Fruit fly (Drosophila melanogaster) whole organism, embryonic: ENCODE data around the gene RabX6.

ENCODE experiments used
- ATbp ChIP-seq: fragments of 200-800 bp; sonication (Bioruptor generic); optimal IDR thresholded peaks from 2 replicates; lab custom pipeline; 2017; ENCODE audit warnings: missing biosample characterization, mild to moderate bottlenecking, missing genetic modification characterization, missing genetic modification reagents
- Abd-B ChIP-seq: fragments of 200-800 bp; sonication (Bioruptor generic); optimal IDR thresholded peaks from 2 replicates; lab custom pipeline; 2018; ENCODE audit warnings: missing biosample characterization, mild to moderate bottlenecking, missing genetic modification characterization, moderate library complexity
- Bteb2 ChIP-seq: fragments of 200-800 bp; sonication (Bioruptor generic); optimal IDR thresholded peaks from 2 replicates; lab custom pipeline; 2016; ENCODE audit warnings: missing biosample characterization, missing genetic modification characterization
- CG10321 ChIP-seq: fragments of 200-800 bp; sonication (Bioruptor generic); IDR thresholded peaks from 2 replicates; pipeline ENCODE4 v1.3.6; 2022; ENCODE audit warnings: missing biosample characterization, missing genetic modification characterization
- CG10431 ChIP-seq: fragments of 200-800 bp; sonication (Bioruptor generic); optimal IDR thresholded peaks from 3 replicates; lab custom pipeline; 2018; ENCODE audit warnings: missing biosample characterization, mild to moderate bottlenecking, missing genetic modification characterization
- CG11085 ChIP-seq: fragments of 200-800 bp; sonication (Bioruptor generic); IDR thresholded peaks from 2 replicates; pipeline ENCODE4 v1.3.6; 2022; ENCODE audit warnings: missing biosample characterization, missing genetic modification characterization
- CG12219 ChIP-seq: fragments of 200-800 bp; sonication (Bioruptor generic); optimal IDR thresholded peaks from 3 replicates; lab custom pipeline; 2018; ENCODE audit warnings: missing biosample characterization, mild to moderate bottlenecking, missing genetic modification characterization
- CG13296 ChIP-seq: fragments of 200-800 bp; sonication (Bioruptor generic); optimal IDR thresholded peaks from 3 replicates; lab custom pipeline; 2018; ENCODE audit warnings: missing biosample characterization, mild to moderate bottlenecking, missing genetic modification characterization
- CG13775 ChIP-seq: fragments of 200-800 bp; sonication (Bioruptor generic); optimal IDR thresholded peaks from 3 replicates; lab custom pipeline; 2017; ENCODE audit warnings: missing biosample characterization, mild to moderate bottlenecking, missing genetic modification characterization
- CG14441 ChIP-seq: fragments of 200-800 bp; sonication (Bioruptor generic); IDR thresholded peaks from 2 replicates; pipeline ENCODE4 v1.3.6; 2022; ENCODE audit warnings: missing biosample characterization, missing genetic modification characterization
- CG15011 ChIP-seq: fragments of 200-800 bp; sonication (Bioruptor generic); optimal IDR thresholded peaks from 3 replicates; lab custom pipeline; 2018; ENCODE audit warnings: missing biosample characterization, mild to moderate bottlenecking, missing genetic modification characterization
- CG1603 ChIP-seq: fragments of 200-800 bp; sonication (Bioruptor generic); optimal IDR thresholded peaks from 2 replicates; lab custom pipeline; 2019; ENCODE audit warnings: missing biosample characterization, mild to moderate bottlenecking, missing genetic modification characterization, moderate library complexity
- CG18599 ChIP-seq: fragments of 200-800 bp; sonication (Bioruptor generic); optimal IDR thresholded peaks from 3 replicates; lab custom pipeline; 2017; ENCODE audit warnings: missing biosample characterization, missing genetic modification characterization, mild to moderate bottlenecking, moderate library complexity, missing genetic modification reagents
- CG31365 ChIP-seq: fragments of 200-800 bp; sonication (Bioruptor generic); optimal IDR thresholded peaks from 2 replicates; lab custom pipeline; 2018; ENCODE audit warnings: missing biosample characterization, mild to moderate bottlenecking, missing genetic modification characterization
- CG31388 ChIP-seq: fragments of 200-800 bp; sonication (Bioruptor generic); optimal IDR thresholded peaks from 2 replicates; lab custom pipeline; 2016; ENCODE audit warnings: missing biosample characterization, missing genetic modification characterization
- CG42726 ChIP-seq: fragments of 200-800 bp; sonication (Bioruptor generic); IDR thresholded peaks from 2 replicates; pipeline ENCODE4 v1.3.6; 2022; ENCODE audit warnings: missing biosample characterization, missing genetic modification characterization; ENCODE audit not compliant: partially characterized antibody
- CG4282 ChIP-seq: fragments of 200-800 bp; sonication (Bioruptor generic); optimal IDR thresholded peaks from 2 replicates; lab custom pipeline; 2016; ENCODE audit warnings: missing biosample characterization, missing genetic modification characterization
- CG4730 ChIP-seq: fragments of 200-800 bp; sonication (Bioruptor generic); IDR thresholded peaks from 2 replicates; pipeline ENCODE4 v1.3.6; 2022; ENCODE audit warnings: missing biosample characterization, missing genetic modification characterization
- CG5245 ChIP-seq: fragments of 200-800 bp; sonication (Bioruptor generic); optimal IDR thresholded peaks from 3 replicates; lab custom pipeline; 2016; ENCODE audit warnings: missing biosample characterization, missing genetic modification characterization
- CG7271 ChIP-seq: fragments of 200-800 bp; sonication (Bioruptor generic); optimal IDR thresholded peaks from 2 replicates; lab custom pipeline; 2018; ENCODE audit warnings: missing biosample characterization, mild to moderate bottlenecking, missing genetic modification characterization, moderate library complexity
- CG7987 ChIP-seq: fragments of 200-800 bp; sonication (Bioruptor generic); optimal IDR thresholded peaks from 2 replicates; lab custom pipeline; 2018; ENCODE audit warnings: missing biosample characterization, mild to moderate bottlenecking, missing genetic modification characterization, moderate library complexity
- Chrac-16 ChIP-seq: fragments of 200-800 bp; sonication (Bioruptor generic); optimal IDR thresholded peaks from 3 replicates; lab custom pipeline; 2016; ENCODE audit warnings: missing biosample characterization, missing genetic modification characterization
- E2f2 ChIP-seq: fragments of 200-800 bp; sonication (Bioruptor generic); IDR thresholded peaks from 2 replicates; pipeline ENCODE4 v1.3.6; 2022; ENCODE audit warnings: missing biosample characterization, missing genetic modification characterization
- H2.0 ChIP-seq: fragments of 200-800 bp; sonication (Bioruptor generic); IDR thresholded peaks from 2 replicates; pipeline ENCODE4 v1.3.6; 2022; ENCODE audit warnings: missing biosample characterization, missing genetic modification characterization
- HLHmδ ChIP-seq: fragments of 200-800 bp; sonication (Bioruptor generic); optimal IDR thresholded peaks from 2 replicates; lab custom pipeline; 2018; ENCODE audit warnings: missing biosample characterization, mild to moderate bottlenecking, missing genetic modification characterization, moderate library complexity
- Jarid2 ChIP-seq: fragments of 200-800 bp; sonication (Bioruptor generic); optimal IDR thresholded peaks from 3 replicates; lab custom pipeline; 2017; ENCODE audit warnings: mild to moderate bottlenecking, missing biosample characterization, missing genetic modification reagents, missing genetic modification characterization
- Lhr ChIP-seq: fragments of 200-800 bp; sonication (Bioruptor generic); optimal IDR thresholded peaks from 3 replicates; lab custom pipeline; 2017; ENCODE audit warnings: mild to moderate bottlenecking, missing biosample characterization, missing genetic modification reagents, missing genetic modification characterization
- Mes4 ChIP-seq: fragments of 200-800 bp; sonication (Bioruptor generic); optimal IDR thresholded peaks from 2 replicates; lab custom pipeline; 2016; ENCODE audit warnings: missing biosample characterization, missing genetic modification characterization
- NC2β ChIP-seq: fragments of 200-800 bp; sonication (Bioruptor generic); optimal IDR thresholded peaks from 2 replicates; lab custom pipeline; 2016; ENCODE audit warnings: missing biosample characterization, missing genetic modification characterization
- Vsx1 ChIP-seq: fragments of 200-800 bp; sonication (Bioruptor generic); optimal IDR thresholded peaks from 2 replicates; lab custom pipeline; 2017; ENCODE audit warnings: missing biosample characterization, mild to moderate bottlenecking, missing genetic modification characterization, missing genetic modification reagents
- amos ChIP-seq: fragments of 200-800 bp; sonication (Bioruptor generic); IDR thresholded peaks from 2 replicates; pipeline ENCODE4 v1.3.6; 2022; ENCODE audit warnings: missing biosample characterization, missing genetic modification characterization; ENCODE audit not compliant: partially characterized antibody
- az2 ChIP-seq: fragments of 200-800 bp; sonication (Bioruptor generic); optimal IDR thresholded peaks from 3 replicates; lab custom pipeline; 2016; ENCODE audit warnings: missing biosample characterization, missing genetic modification characterization
- caup ChIP-seq: fragments of 200-800 bp; sonication (Bioruptor generic); optimal IDR thresholded peaks from 3 replicates; lab custom pipeline; 2017; ENCODE audit warnings: missing biosample characterization, mild to moderate bottlenecking, missing genetic modification characterization, moderate library complexity; ENCODE audit not compliant: severe bottlenecking
- cg ChIP-seq: fragments of 200-800 bp; sonication (Bioruptor generic); optimal IDR thresholded peaks from 3 replicates; lab custom pipeline; 2019; ENCODE audit warnings: missing biosample characterization, mild to moderate bottlenecking, missing genetic modification characterization, moderate library complexity
- ci ChIP-seq: fragments of 200-800 bp; sonication (Bioruptor generic); IDR thresholded peaks from 3 replicates; pipeline ENCODE4 v1.3.6; 2022; ENCODE audit warnings: missing biosample characterization, missing genetic modification characterization
- dysf ChIP-seq: fragments of 200-800 bp; sonication (Bioruptor generic); IDR thresholded peaks from 3 replicates; pipeline ENCODE4 v1.3.6; 2022; ENCODE audit warnings: missing biosample characterization, missing genetic modification characterization
- fu2 ChIP-seq: fragments of 200-800 bp; sonication (Bioruptor generic); optimal IDR thresholded peaks from 2 replicates; lab custom pipeline; 2016; ENCODE audit warnings: missing biosample characterization, missing genetic modification characterization
- gsb ChIP-seq: fragments of 200-800 bp; sonication (Bioruptor generic); IDR thresholded peaks from 2 replicates; pipeline ENCODE4 v1.3.6; 2022; ENCODE audit warnings: missing biosample characterization, missing genetic modification characterization
- insv ChIP-seq, 2 experiments: fragments of 200-800 bp; sonication (Bioruptor generic); optimal IDR thresholded peaks; 3 replicates each; lab custom pipeline; 2016 to 2018; ENCODE audit warnings: missing biosample characterization in 2 of 2, missing genetic modification characterization in 2 of 2
- inv ChIP-seq: fragments of 200-800 bp; sonication (Bioruptor generic); IDR thresholded peaks from 2 replicates; pipeline ENCODE4 v1.3.6; 2022; ENCODE audit warnings: missing biosample characterization, missing genetic modification characterization; ENCODE audit not compliant: partially characterized antibody
- jigr1 ChIP-seq: fragments of 200-800 bp; sonication (Bioruptor generic); IDR thresholded peaks from 3 replicates; pipeline ENCODE4 v1.3.6; 2022; ENCODE audit warnings: missing biosample characterization, missing genetic modification characterization
- lilli ChIP-seq: fragments of 200-800 bp; sonication (Bioruptor generic); optimal IDR thresholded peaks from 3 replicates; lab custom pipeline; 2016; ENCODE audit warnings: missing biosample characterization, missing genetic modification characterization
- mld ChIP-seq: fragments of 200-800 bp; sonication (Bioruptor generic); IDR thresholded peaks from 3 replicates; pipeline ENCODE4 v1.3.6; 2022; ENCODE audit warnings: missing biosample characterization, missing genetic modification characterization; ENCODE audit not compliant: partially characterized antibody
- nmo ChIP-seq: fragments of 200-800 bp; sonication (Bioruptor generic); optimal IDR thresholded peaks from 2 replicates; lab custom pipeline; 2018; ENCODE audit warnings: missing biosample characterization, mild to moderate bottlenecking, missing genetic modification characterization, moderate library complexity
- sd ChIP-seq: fragments of 200-800 bp; sonication (Bioruptor generic); optimal IDR thresholded peaks from 3 replicates; lab custom pipeline; 2018; ENCODE audit warnings: missing biosample characterization, mild to moderate bottlenecking, missing genetic modification characterization, moderate library complexity
- slou ChIP-seq: fragments of 200-800 bp; sonication (Bioruptor generic); optimal IDR thresholded peaks from 3 replicates; lab custom pipeline; 2016; ENCODE audit warnings: missing biosample characterization, missing genetic modification characterization
- sna ChIP-seq: fragments of 200-800 bp; sonication (Bioruptor generic); IDR thresholded peaks from 2 replicates; pipeline ENCODE4 v1.3.6; 2022; ENCODE audit warnings: missing biosample characterization, missing genetic modification characterization; ENCODE audit not compliant: partially characterized antibody
- sqz ChIP-seq: fragments of 200-800 bp; sonication (Bioruptor generic); optimal IDR thresholded peaks from 3 replicates; lab custom pipeline; 2018; ENCODE audit warnings: missing biosample characterization, mild to moderate bottlenecking, missing genetic modification characterization
- unc-4 ChIP-seq: fragments of 200-800 bp; sonication (Bioruptor generic); IDR thresholded peaks from 2 replicates; pipeline ENCODE4 v1.3.6; 2022; ENCODE audit warnings: missing biosample characterization, missing genetic modification characterization; ENCODE audit not compliant: partially characterized antibody

RabX6 gene

DNA sequence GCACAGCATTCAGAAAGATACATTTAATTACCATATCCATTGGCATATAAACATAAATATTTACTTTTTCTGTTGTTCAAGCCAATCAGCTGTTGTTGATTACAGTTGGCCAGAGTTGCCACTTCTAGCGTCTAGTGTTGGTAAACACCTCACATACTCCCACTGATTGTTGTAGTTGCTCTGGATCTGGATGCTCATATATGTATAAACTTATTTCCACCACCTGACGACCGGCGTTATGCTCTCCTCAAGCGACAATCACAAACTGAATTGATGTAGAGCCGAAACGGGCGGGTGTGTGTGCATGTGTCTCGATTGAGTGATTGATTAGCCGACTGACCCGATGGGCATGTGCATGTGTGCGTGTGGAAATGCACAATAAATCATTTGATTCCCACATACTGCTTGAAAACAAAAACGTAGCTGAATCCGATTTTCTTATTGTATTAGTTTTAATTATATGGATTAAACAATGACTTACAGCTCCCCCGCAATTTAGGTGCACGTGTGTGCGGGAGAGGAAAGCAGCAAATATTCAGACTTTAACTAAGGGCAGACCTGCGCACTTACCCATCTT is 8.4 kb upstream of the RabX6 start (continued):
- TF ChIP-seq insv (GFP tag; optimal IDR thresholded peaks at IDR 0.05; lab: Kevin White, UChicago) (peak in 1 of 2 experiments; percentile 54), CG13296 (GFP tag; lab: Kevin White, UChicago) (peak; percentile 31), ci (GFP tag; lab: Robert Waterston, UW) (peak; percentile 72), Jarid2 (GFP tag; lab: Kevin White, UChicago) (peak; percentile 51), sd (peak; percentile 21), sna (GFP tag; lab: Robert Waterston, UW) (peak; percentile 17; the same call in 1 of the 2 replicates), CG11085 (GFP tag; lab: Robert Waterston, UW) (no peak), CG14441 (peak; percentile 23; the same call in 1 of the 2 replicates), az2 (GFP tag; lab: Kevin White, UChicago) (no peak), CG10431 (GFP tag; lab: Kevin White, UChicago) (peak; percentile 56), CG12219 (GFP tag; lab: Kevin White, UChicago) (no peak), CG5245 (GFP tag; lab: Kevin White, UChicago) (no peak), CG7271 (tag; lab: Kevin White, UChicago) (peak; percentile 19), fu2 (peak; percentile 37), cg (GFP tag; lab: Kevin White, UChicago) (peak; percentile 78), Chrac-16 (GFP tag; lab: Kevin White, UChicago) (peak; percentile 16), CG31365 (peak; percentile 59), amos (peak; percentile 16; the same call in 1 of the 2 replicates), Bteb2 (peak; percentile 43), Mes4 (GFP tag; lab: Kevin White, UChicago) (no peak), caup (peak; percentile 67), CG10321 (GFP tag; lab: Robert Waterston, UW) (no peak), Abd-B (GFP tag; lab: Kevin White, UChicago) (peak; percentile 26), NC2β (peak; percentile 53), CG15011 (GFP tag; lab: Kevin White, UChicago) (no peak), CG1603 (tag; lab: Kevin White, UChicago) (peak; percentile 76), CG13775 (GFP tag; lab: Kevin White, UChicago) (no peak), CG18599 (GFP tag; lab: Kevin White, UChicago) (peak; percentile 65), lilli (peak; percentile 46), gsb (GFP tag; lab: Robert Waterston, UW) (no peak), unc-4 (no peak; the same call in 1 of the 2 replicates), E2f2 (GFP tag; lab: Robert Waterston, UW) (peak; percentile 36; the same call in 1 of the 2 replicates), nmo (peak; percentile 34), CG7987 (peak; percentile 9), slou (no peak), inv (GFP tag; lab: Robert Waterston, UW) (no peak), sqz (peak; percentile 44), HLHmδ (GFP tag; lab: Kevin White, UChicago) (no peak), mld (GFP tag; lab: Robert Waterston, UW) (no peak), jigr1 (no peak), Lhr (GFP tag; lab: Kevin White, UChicago) (peak; percentile 50), Vsx1 (GFP tag; lab: Kevin White, UChicago) (peak; percentile 73), CG4730 (GFP tag; lab: Robert Waterston, UW) (no peak), CG42726 (GFP tag; lab: Robert Waterston, UW) (no peak), dysf (GFP tag; lab: Robert Waterston, UW) (peak; percentile 19; the same call in 1 of the 3 replicates), CG31388 (no peak), CG4282 (GFP tag; lab: Kevin White, UChicago) (peak; percentile 32), H2.0 (0 out of 2 replicates have a peak, but pooled peaks have one; percentile 30), ATbp (GFP tag; lab: Kevin White, UChicago) (peak; percentile 33)
